Worm (Caenorhabditis elegans) whole organism, L1 larva: ENCODE results near the gene B0244.4.
A peak's percentile ranks its signal among the peaks of the same experiment; 100 is the strongest.

Source experiments
- F16B12.6 ChIP-seq: fragments of 150-350 bp; optimal IDR thresholded peaks from 2 replicates; lab custom pipeline; 2014; ENCODE audit warnings: missing biosample characterization, missing genetic modification characterization
- alr-1 ChIP-seq: fragments of 200-800 bp; sonication (Bioruptor generic); optimal IDR thresholded peaks from 2 replicates; lab custom pipeline; 2018; ENCODE audit warnings: borderline replicate concordance, mild to moderate bottlenecking, missing genetic modification characterization, missing compliant biosample characterization
- ceh-82 ChIP-seq, 3 experiments: fragments of 150-350 bp in 1 of 3; sonication (generic microtip) in 2 of 3; optimal IDR thresholded peaks; 2 replicates each; lab custom pipeline; 2014 to 2017; ENCODE audit warnings: missing biosample characterization in 3 of 3, missing genetic modification characterization in 3 of 3
- ceh-90 ChIP-seq: sonication (generic microtip); optimal IDR thresholded peaks from 2 replicates; lab custom pipeline; 2016; ENCODE audit warnings: missing genetic modification characterization, missing compliant biosample characterization
- dpl-1 ChIP-seq, 3 experiments: fragments of 150-350 bp in 2 of 3; sonication (generic microtip) in 1 of 3; optimal IDR thresholded peaks; 2 replicates each; lab custom pipeline; 2014 to 2017; ENCODE audit warnings: missing biosample characterization in 3 of 3, missing genetic modification characterization in 3 of 3, missing genetic modification reagents in 3 of 3
- efl-1 ChIP-seq, 4 experiments: fragments of 150-350 bp; optimal IDR thresholded peaks in 3 of 4; peaks in 1 of 4; 1 replicate in 1 of 4; 2 replicates in 3 of 4; lab custom pipeline; 2014; ENCODE audit warnings: missing biosample characterization in 2 of 4, missing genetic modification characterization in 2 of 4, missing genetic modification reagents in 2 of 4
- efl-3 ChIP-seq: fragments of 200-800 bp; sonication (Bioruptor generic); optimal IDR thresholded peaks from 2 replicates; lab custom pipeline; 2018; ENCODE audit warnings: mild to moderate bottlenecking, missing genetic modification characterization, missing compliant biosample characterization
- egl-27 ChIP-seq, 2 experiments: fragments of 150-350 bp in 1 of 2; sonication (generic microtip); optimal IDR thresholded peaks; 3 replicates each; lab custom pipeline; 2017 to 2018; ENCODE audit warnings: missing biosample characterization in 2 of 2, missing genetic modification characterization in 2 of 2, missing genetic modification reagents in 2 of 2
- ets-5 ChIP-seq: fragments of 200-800 bp; sonication (Bioruptor generic); IDR thresholded peaks from 2 replicates; pipeline ENCODE4 v1.3.6; 2022; ENCODE audit warnings: missing genetic modification characterization, missing compliant biosample characterization
- fkh-10 ChIP-seq: sonication (generic microtip); optimal IDR thresholded peaks from 2 replicates; lab custom pipeline; 2017; ENCODE audit warnings: missing biosample characterization, missing genetic modification reagents, missing genetic modification characterization
- fkh-4 ChIP-seq: sonication (generic microtip); optimal IDR thresholded peaks from 2 replicates; lab custom pipeline; 2016; ENCODE audit warnings: missing compliant biosample characterization, missing genetic modification characterization, borderline replicate concordance
- grh-1 ChIP-seq: fragments of 200-800 bp; sonication (Bioruptor generic); IDR thresholded peaks from 2 replicates; pipeline ENCODE4 v1.3.6; 2022; ENCODE audit warnings: missing genetic modification reagents, missing genetic modification characterization, missing compliant biosample characterization
- hlh-17 ChIP-seq: fragments of 200-800 bp; sonication (Bioruptor generic); optimal IDR thresholded peaks from 2 replicates; lab custom pipeline; 2018; ENCODE audit warnings: missing genetic modification characterization, mild to moderate bottlenecking, missing compliant biosample characterization, moderate library complexity, borderline replicate concordance
- hlh-4 ChIP-seq: sonication (generic microtip); optimal IDR thresholded peaks from 2 replicates; lab custom pipeline; 2016; ENCODE audit warnings: mild to moderate bottlenecking, missing genetic modification characterization, missing compliant biosample characterization
- isw-1 ChIP-seq: fragments of 200-800 bp; sonication (Bioruptor generic); IDR thresholded peaks from 2 replicates; pipeline ENCODE4 v1.3.6; 2022; ENCODE audit warnings: missing genetic modification characterization, missing compliant biosample characterization
- jun-1 ChIP-seq: fragments of 150-350 bp; optimal IDR thresholded peaks from 2 replicates; lab custom pipeline; 2014; ENCODE audit warnings: missing biosample characterization, missing genetic modification reagents, missing genetic modification characterization
- lin-35 ChIP-seq, 2 experiments: fragments of 150-350 bp; optimal IDR thresholded peaks; 2 replicates each; lab custom pipeline; 2014; ENCODE audit warnings: missing biosample characterization in 2 of 2, missing genetic modification characterization in 2 of 2, missing genetic modification reagents in 2 of 2
- lin-39 ChIP-seq: fragments of 150-350 bp; optimal IDR thresholded peaks from 2 replicates; lab custom pipeline; 2014; ENCODE audit warnings: missing biosample characterization, missing genetic modification reagents, missing genetic modification characterization
- lir-3 ChIP-seq: sonication (generic microtip); optimal IDR thresholded peaks from 2 replicates; lab custom pipeline; 2016; ENCODE audit warnings: mild to moderate bottlenecking, missing genetic modification characterization, moderate library complexity, missing compliant biosample characterization; ENCODE audit not compliant: poor library complexity
- nhr-237 ChIP-seq: fragments of 150-350 bp; optimal IDR thresholded peaks from 2 replicates; lab custom pipeline; 2014; ENCODE audit warnings: missing biosample characterization, missing genetic modification characterization
- nhr-84 ChIP-seq: sonication (generic microtip); optimal IDR thresholded peaks from 2 replicates; lab custom pipeline; 2017; ENCODE audit warnings: missing biosample characterization, missing genetic modification characterization
- nhr-90 ChIP-seq: sonication (generic microtip); optimal IDR thresholded peaks from 2 replicates; lab custom pipeline; 2016; ENCODE audit warnings: mild to moderate bottlenecking, missing genetic modification characterization, missing compliant biosample characterization; ENCODE audit not compliant: poor library complexity
- pag-3 ChIP-seq: sonication (generic microtip); optimal IDR thresholded peaks from 2 replicates; lab custom pipeline; 2017; ENCODE audit warnings: missing genetic modification characterization, mild to moderate bottlenecking, missing compliant biosample characterization, antibody characterized with exemption, borderline replicate concordance; ENCODE audit not compliant: insufficient read depth
- rnt-1 ChIP-seq: sonication (generic microtip); optimal IDR thresholded peaks from 2 replicates; lab custom pipeline; 2016; ENCODE audit warnings: mild to moderate bottlenecking, missing genetic modification characterization, moderate library complexity, missing compliant biosample characterization
- tbx-2 ChIP-seq: sonication (generic microtip); optimal IDR thresholded peaks from 2 replicates; lab custom pipeline; 2016; ENCODE audit warnings: missing genetic modification characterization, missing compliant biosample characterization
- tlp-1 ChIP-seq: fragments of 150-350 bp; optimal IDR thresholded peaks from 2 replicates; lab custom pipeline; 2014; ENCODE audit warnings: missing biosample characterization, missing genetic modification characterization
- unc-62 ChIP-seq: fragments of 150-350 bp; optimal IDR thresholded peaks from 2 replicates; lab custom pipeline; 2014; ENCODE audit warnings: missing biosample characterization, missing genetic modification reagents, missing genetic modification characterization
- unc-98 ChIP-seq: fragments of 200-800 bp; sonication (Bioruptor generic); IDR thresholded peaks from 2 replicates; pipeline ENCODE4 v1.3.6; 2022; ENCODE audit warnings: missing genetic modification characterization, missing compliant biosample characterization
- vab-15 ChIP-seq: sonication (generic microtip); optimal IDR thresholded peaks from 2 replicates; lab custom pipeline; 2017; ENCODE audit warnings: missing genotype, mild to moderate bottlenecking, missing genetic modification characterization, missing compliant biosample characterization
- zag-1 ChIP-seq: fragments of 150-350 bp; optimal IDR thresholded peaks from 2 replicates; lab custom pipeline; 2014; ENCODE audit warnings: missing biosample characterization, missing genetic modification characterization

Gene B0244.4

DNA sequence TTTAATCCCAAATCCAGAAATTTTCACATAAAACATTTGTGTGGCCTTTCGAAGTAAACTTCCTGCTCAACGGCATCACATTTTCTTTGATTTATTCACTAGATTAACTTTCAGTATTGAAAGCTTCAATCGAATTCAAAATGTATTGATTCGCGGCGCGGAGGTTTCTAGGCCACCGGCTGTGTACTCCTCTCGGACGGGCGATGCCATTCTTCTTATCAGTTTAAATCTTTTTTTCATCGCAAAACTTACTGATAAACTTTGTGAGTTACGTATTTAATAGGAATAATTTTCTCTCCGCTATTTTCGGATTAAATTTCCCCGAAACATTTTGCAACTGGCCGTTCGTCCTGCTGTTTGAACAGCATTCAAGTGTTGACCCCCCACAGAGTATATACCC is 25.4 kb upstream of the B0244.4 start (continued):
- peak; percentile 87 for TF ChIP-seq tbx-2 (tag; lab: Kevin White, UChicago)

DNA sequence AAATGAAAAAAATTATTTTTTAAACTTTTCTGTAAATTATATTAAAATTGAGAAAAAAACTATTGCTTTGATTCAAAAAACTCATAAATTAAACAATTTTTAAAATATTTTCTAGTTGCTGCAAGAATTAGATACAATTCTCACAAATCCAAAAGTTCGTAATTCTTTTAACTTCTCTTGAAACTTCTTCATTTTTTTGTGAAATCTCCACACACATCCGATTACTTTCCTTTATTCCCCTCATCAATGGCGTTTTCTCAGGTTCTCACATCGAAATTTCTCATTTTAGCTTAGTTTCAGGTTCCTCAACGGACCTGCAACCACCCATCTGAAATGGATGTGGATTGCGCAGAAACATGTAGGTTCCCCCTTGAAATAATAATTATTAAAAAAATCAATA is 24.7 kb upstream of the B0244.4 start, which contains the start of gene wrm-1:
Gene wrm-1 (plus strand): TSS at position 301 of the 400 bp plus-strand sequence.
- TF ChIP-seq hlh-17 (GFP tag; lab: Kevin White, UChicago) (no peak), isw-1 (GFP tag; lab: Robert Waterston, UW) (no peak), nhr-237 (tag; lab: Kevin White, UChicago) (no peak), efl-1 (optimal IDR thresholded peaks at IDR 0.05; lab: Kevin White, UChicago) (no peak), efl-1 (GFP tag; optimal IDR thresholded peaks at IDR 0.05 in 1 of 2; lab: Kevin White, UChicago) (no peak), efl-3 (GFP tag; lab: Kevin White, UChicago) (no peak), ets-5 (GFP tag; lab: Robert Waterston, UW) (no peak), tlp-1 (tag; lab: Kevin White, UChicago) (no peak), zag-1 (tag; lab: Kevin White, UChicago) (no peak), fkh-10 (no peak), lir-3 (tag; lab: Kevin White, UChicago) (no peak), lin-39 (tag; lab: Kevin White, UChicago) (no peak), fkh-4 (tag; lab: Kevin White, UChicago) (no peak), rnt-1 (tag; lab: Kevin White, UChicago) (no peak)

DNA sequence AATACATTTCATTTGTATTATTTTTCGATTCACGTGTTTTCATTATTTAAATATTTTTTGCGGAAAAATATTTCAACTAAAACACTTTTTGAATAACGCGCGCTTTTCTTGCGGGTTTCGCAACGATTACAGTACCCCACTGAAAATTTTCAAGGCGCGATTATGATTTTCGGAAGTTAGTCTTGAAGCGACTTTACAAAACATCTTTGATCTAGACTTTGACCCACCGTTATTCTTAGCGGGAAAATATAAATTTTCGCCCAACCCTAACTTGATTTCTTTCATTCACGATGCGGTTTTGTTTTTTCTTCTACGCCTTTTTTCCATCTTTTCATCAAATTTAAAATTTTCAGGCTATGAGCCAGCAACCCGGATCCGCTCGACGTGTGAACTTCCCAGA is 19.5 kb upstream of the B0244.4 start, which contains the start of gene egg-1:
Gene egg-1 (plus strand): TSS at position 354 of the 400 bp plus-strand sequence.
- TF ChIP-seq alr-1 (tag; lab: Kevin White, UChicago) (no peak), ceh-82 (tag; optimal IDR thresholded peaks at IDR 0.05; lab: Kevin White, UChicago) (no peak), efl-1 (optimal IDR thresholded peaks at IDR 0.05; lab: Kevin White, UChicago) (no peak), efl-1 (GFP tag; optimal IDR thresholded peaks at IDR 0.05 in 1 of 2; lab: Kevin White, UChicago) (no peak), nhr-90 (no peak), unc-98 (GFP tag; lab: Robert Waterston, UW) (no peak), ceh-90 (tag; lab: Kevin White, UChicago) (no peak), egl-27 (tag; optimal IDR thresholded peaks at IDR 0.05; lab: Kevin White, UChicago) (no peak)

ce11 chrIII:5729367-5729766 is 17.9 kb upstream of the B0244.4 start:
- no peak for TF ChIP-seq pag-3
- TF ChIP-seq F16B12.6: no peak
- no peak for TF ChIP-seq jun-1 (tag; lab: Kevin White, UChicago)
- no peak for TF ChIP-seq nhr-84
- no peak for TF ChIP-seq nhr-237 (tag; lab: Kevin White, UChicago)

ce11 chrIII:5730041-5730440 is 17.2 kb upstream of the B0244.4 start:
- TF ChIP-seq hlh-17 (GFP tag; lab: Kevin White, UChicago) (no peak), vab-15 (tag; lab: Kevin White, UChicago) (no peak), efl-1 (optimal IDR thresholded peaks at IDR 0.05; lab: Kevin White, UChicago) (no peak), efl-1 (GFP tag; optimal IDR thresholded peaks at IDR 0.05 in 1 of 2; lab: Kevin White, UChicago) (no peak), dpl-1 (GFP tag; optimal IDR thresholded peaks at IDR 0.05; lab: Kevin White, UChicago) (no peak), unc-98 (GFP tag; lab: Robert Waterston, UW) (no peak), unc-62 (GFP tag; lab: Kevin White, UChicago) (no peak), grh-1 (no peak), lin-35 (GFP tag; optimal IDR thresholded peaks at IDR 0.05; lab: Kevin White, UChicago) (no peak), hlh-4 (tag; lab: Kevin White, UChicago) (no peak)
